Worm (Caenorhabditis elegans) whole organism, L1 larva: Measurements from ENCODE around the gene srh-236.
"Not testable (repeated sequence)": the region's sequence is repeated elsewhere in the genome, so short reads cannot be mapped to it uniquely, and the experiment has no call there.

Experiments used
- nhr-47 ChIP-seq: sonication (generic microtip); optimal IDR thresholded peaks from 2 replicates; lab custom pipeline; 2016; ENCODE audit warnings: mild to moderate bottlenecking, missing genetic modification characterization, moderate library complexity, missing compliant biosample characterization
- nhr-76 ChIP-seq: sonication (generic microtip); optimal IDR thresholded peaks from 2 replicates; lab custom pipeline; 2017; ENCODE audit warnings: missing biosample characterization, missing genetic modification characterization
- pag-3 ChIP-seq: sonication (generic microtip); optimal IDR thresholded peaks from 2 replicates; lab custom pipeline; 2017; ENCODE audit warnings: missing genetic modification characterization, mild to moderate bottlenecking, missing compliant biosample characterization, antibody characterized with exemption, borderline replicate concordance; ENCODE audit not compliant: insufficient read depth
- rnt-1 ChIP-seq: sonication (generic microtip); optimal IDR thresholded peaks from 2 replicates; lab custom pipeline; 2016; ENCODE audit warnings: mild to moderate bottlenecking, missing genetic modification characterization, moderate library complexity, missing compliant biosample characterization

DNA sequence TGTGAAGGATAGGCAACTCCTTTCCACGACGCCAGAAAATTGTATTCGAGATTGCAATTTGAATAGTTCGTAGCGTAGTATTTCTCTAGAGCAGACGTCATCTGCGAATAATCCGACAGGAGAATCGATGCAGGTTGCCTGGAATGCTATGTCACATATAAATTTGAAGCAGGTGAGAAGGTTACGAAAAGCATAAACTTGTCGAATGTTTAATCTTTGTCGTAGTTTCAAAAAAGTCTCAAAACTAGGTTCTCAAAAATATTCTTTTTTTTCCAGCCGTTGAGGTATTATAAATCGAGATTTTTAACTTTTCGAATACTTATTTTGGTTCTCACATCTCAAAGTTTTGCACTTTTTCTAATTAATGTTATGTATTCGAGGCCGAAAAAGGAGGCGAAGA is 43.2 kb upstream of the srh-236 start, which contains the start of gene srh-116:
- TF ChIP-seq rnt-1, pag-3, nhr-76, nhr-47 (tag; lab: Kevin White, UChicago): not testable (repeated sequence)
